Worm (Caenorhabditis elegans) whole organism, early embryonic: ENCODE data around the gene ZK1240.6.

Experiments used
- B0310.2 ChIP-seq: sonication (generic microtip); optimal IDR thresholded peaks from 2 replicates; lab custom pipeline; 2016; ENCODE audit warnings: mild to moderate bottlenecking, missing genetic modification characterization, missing compliant biosample characterization
- F13C5.2 ChIP-seq: sonication (generic microtip); optimal IDR thresholded peaks from 2 replicates; lab custom pipeline; 2017; ENCODE audit warnings: mild to moderate bottlenecking, missing genetic modification characterization, inconsistent platforms, missing compliant biosample characterization
- aly-1 ChIP-seq: sonication (generic microtip); optimal IDR thresholded peaks from 2 replicates; lab custom pipeline; 2016; ENCODE audit warnings: missing genetic modification characterization, missing compliant biosample characterization
- ama-1 ChIP-seq: fragments of 150-350 bp; optimal IDR thresholded peaks from 2 replicates; lab custom pipeline; 2014
- ceh-13 ChIP-seq: fragments of 200-800 bp; sonication (Bioruptor generic); optimal IDR thresholded peaks from 2 replicates; lab custom pipeline; 2018; ENCODE audit warnings: mild to moderate bottlenecking, missing genetic modification characterization, missing compliant biosample characterization
- ceh-36 ChIP-seq: sonication (generic microtip); optimal IDR thresholded peaks from 2 replicates; lab custom pipeline; 2016; ENCODE audit warnings: missing genetic modification characterization, inconsistent platforms, missing compliant biosample characterization
- ets-7 ChIP-seq: sonication (generic microtip); optimal IDR thresholded peaks from 2 replicates; lab custom pipeline; 2016; ENCODE audit warnings: missing genotype, missing genetic modification characterization, missing compliant biosample characterization
- flt-1 ChIP-seq: fragments of 200-800 bp; sonication (Bioruptor generic); IDR thresholded peaks from 2 replicates; pipeline ENCODE4 v1.3.6; 2022; ENCODE audit warnings: missing genetic modification characterization, missing compliant biosample characterization
- hmbx-1 ChIP-seq: sonication (generic microtip); optimal IDR thresholded peaks from 2 replicates; lab custom pipeline; 2016; ENCODE audit warnings: mild to moderate bottlenecking, missing genetic modification characterization, missing compliant biosample characterization
- hmg-4 ChIP-seq: fragments of 200-800 bp; sonication (Bioruptor generic); optimal IDR thresholded peaks from 2 replicates; lab custom pipeline; 2018; ENCODE audit warnings: mild to moderate bottlenecking, missing genetic modification characterization, missing compliant biosample characterization
- hnd-1 ChIP-seq: sonication (generic microtip); optimal IDR thresholded peaks from 2 replicates; lab custom pipeline; 2016; ENCODE audit warnings: missing genetic modification characterization, missing compliant biosample characterization
- pes-1 ChIP-seq: fragments of 200-800 bp; sonication (Bioruptor generic); IDR thresholded peaks from 2 replicates; pipeline ENCODE4 v1.3.6; 2022; ENCODE audit warnings: missing genetic modification reagents, missing genetic modification characterization, missing compliant biosample characterization
- scrt-1 ChIP-seq: fragments of 200-800 bp; sonication (Bioruptor generic); IDR thresholded peaks from 2 replicates; pipeline ENCODE4 v1.3.6; 2022; ENCODE audit warnings: missing genetic modification characterization, missing compliant biosample characterization
- sea-1 ChIP-seq: fragments of 200-800 bp; sonication (Bioruptor generic); conservative IDR thresholded peaks from 2 replicates; pipeline ENCODE4 v1.3.6; 2022; ENCODE audit warnings: missing genetic modification characterization, missing compliant biosample characterization
- tbx-11 ChIP-seq: fragments of 200-800 bp; sonication (Bioruptor generic); IDR thresholded peaks from 2 replicates; pipeline ENCODE4 v1.3.6; 2022; ENCODE audit warnings: missing genetic modification characterization, missing compliant biosample characterization
- tbx-37 ChIP-seq: fragments of 200-800 bp; sonication (Bioruptor generic); conservative IDR thresholded peaks from 2 replicates; pipeline ENCODE4 v1.3.6; 2022; ENCODE audit warnings: missing genetic modification reagents, missing genetic modification characterization, missing compliant biosample characterization
- tra-4 ChIP-seq: sonication (generic microtip); optimal IDR thresholded peaks from 2 replicates; lab custom pipeline; 2017; ENCODE audit warnings: missing genetic modification characterization, missing compliant biosample characterization

The ZK1240.6 gene

DNA sequence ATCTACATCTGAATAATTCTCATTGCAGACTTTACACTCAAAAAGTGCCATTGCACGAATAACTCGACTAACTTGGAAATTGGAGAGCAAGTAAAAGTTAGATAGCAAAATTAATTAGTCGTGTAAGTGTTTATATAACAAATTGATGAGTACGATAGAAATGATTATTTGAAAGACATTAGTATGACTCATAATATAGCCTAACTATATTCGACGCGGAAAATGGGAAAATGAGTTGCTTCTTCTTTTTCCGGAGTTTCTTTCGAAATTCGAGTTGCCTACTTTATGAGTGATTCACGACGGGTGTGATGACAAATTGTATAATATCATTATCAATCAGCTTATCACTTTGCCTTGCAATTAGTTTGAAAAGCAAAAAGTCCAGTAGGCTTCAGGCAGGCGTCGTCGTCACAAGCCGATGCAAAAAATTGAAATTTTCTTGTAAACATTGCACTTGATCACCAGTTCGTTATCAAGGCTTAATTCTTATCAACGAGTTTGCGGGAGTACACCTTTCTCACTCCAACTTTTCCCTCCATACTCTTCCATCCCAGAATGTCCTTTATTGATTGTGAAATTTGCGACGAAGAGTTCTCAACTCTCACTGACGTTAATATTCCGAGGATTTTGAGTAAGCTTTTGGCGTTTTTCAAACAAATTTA, at the start of gene ZK1240.6, which contains the start of gene ZK1240.2:
Gene ZK1240.6, minus strand, starts transcription at position 51 of the 662 bp plus-strand sequence.
Gene ZK1240.2, plus strand, starts transcription at position 520 of the 662 bp plus-strand sequence.
- no peak for TF ChIP-seq tbx-37 (GFP tag; lab: Robert Waterston, UW)
- no peak for TF ChIP-seq ets-7 (tag; lab: Kevin White, UChicago)
- TF ChIP-seq flt-1 (GFP tag; lab: Robert Waterston, UW) = no peak
- no peak for TF ChIP-seq hnd-1 (tag; lab: Kevin White, UChicago)
- TF ChIP-seq pes-1 (GFP tag; lab: Robert Waterston, UW) = no peak
- TF ChIP-seq sea-1 (GFP tag; lab: Robert Waterston, UW) = no peak
- TF ChIP-seq ceh-13 (GFP tag; lab: Kevin White, UChicago) = no peak
- TF ChIP-seq hmg-4 (GFP tag; lab: Kevin White, UChicago) = no peak
- no peak for TF ChIP-seq aly-1
- TF ChIP-seq hmbx-1 (tag; lab: Kevin White, UChicago) = no peak
- no peak for TF ChIP-seq ceh-36 (tag; lab: Kevin White, UChicago)
- TF ChIP-seq scrt-1 = no peak
- no peak for TF ChIP-seq B0310.2 (tag; lab: Kevin White, UChicago)
- TF ChIP-seq ama-1 (lab: Kevin White, UChicago) = no peak

DNA sequence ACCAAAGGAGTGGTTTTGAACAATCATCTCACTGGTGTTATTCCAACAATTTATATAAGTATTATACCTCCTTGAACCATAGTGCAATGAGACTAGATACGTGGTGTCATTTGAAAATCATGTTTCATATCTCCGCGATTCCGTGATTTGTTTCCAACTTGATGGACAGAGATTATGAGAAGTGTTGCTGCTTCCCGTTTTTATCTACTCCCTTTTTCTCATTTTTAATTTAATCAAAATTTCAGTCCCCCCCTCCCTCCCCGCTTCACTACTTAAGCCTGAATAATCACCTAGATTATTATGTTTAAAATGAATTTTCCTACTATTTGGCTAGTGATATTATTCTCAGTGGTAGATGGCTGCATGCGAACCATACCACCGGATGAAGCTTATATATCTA, 49.4 kb upstream of the ZK1240.6 start, which contains the start of gene F16G10.3:
Gene F16G10.3, plus strand, starts transcription at position 301 of the 400 bp plus-strand sequence.
- TF ChIP-seq flt-1 (GFP tag; lab: Robert Waterston, UW) = no peak

DNA sequence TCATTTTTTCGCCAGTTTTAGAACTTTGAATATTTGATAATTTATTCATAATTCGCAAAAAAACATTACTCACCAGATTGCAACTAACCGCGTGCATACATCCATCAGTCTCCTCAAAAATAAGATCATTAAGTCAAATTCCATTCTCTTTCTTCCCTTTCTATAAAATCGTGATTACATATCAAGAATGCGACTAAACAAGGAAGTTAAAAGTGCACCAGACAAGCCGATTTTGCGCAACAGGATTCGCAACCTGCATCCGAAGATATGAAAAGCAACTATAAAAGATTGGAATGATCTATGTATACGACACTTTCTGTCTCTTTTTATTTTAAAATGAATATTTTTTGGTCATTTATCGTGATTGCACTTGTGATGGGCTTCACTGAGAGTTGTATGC, 46.2 kb upstream of the ZK1240.6 start, which contains the start of gene hpo-25:
Gene hpo-25, plus strand, starts transcription at position 301 of the 400 bp plus-strand sequence.
- no peak for TF ChIP-seq ets-7 (tag; lab: Kevin White, UChicago)
- no peak for TF ChIP-seq scrt-1
- TF ChIP-seq flt-1 (GFP tag; lab: Robert Waterston, UW) = no peak
- TF ChIP-seq tbx-37 (GFP tag; lab: Robert Waterston, UW) = no peak
- TF ChIP-seq aly-1 = no peak
- no peak for TF ChIP-seq ama-1 (lab: Kevin White, UChicago)
- TF ChIP-seq tbx-11 = no peak
- no peak for TF ChIP-seq pes-1 (GFP tag; lab: Robert Waterston, UW)
- TF ChIP-seq ceh-13 (GFP tag; lab: Kevin White, UChicago) = no peak
- no peak for TF ChIP-seq F13C5.2 (tag; lab: Kevin White, UChicago)
- no peak for TF ChIP-seq sea-1 (GFP tag; lab: Robert Waterston, UW)
- no peak for TF ChIP-seq ceh-36 (tag; lab: Kevin White, UChicago)
- TF ChIP-seq hmbx-1 (tag; lab: Kevin White, UChicago) = no peak
- TF ChIP-seq hmg-4 (GFP tag; lab: Kevin White, UChicago) = no peak
- TF ChIP-seq B0310.2 (tag; lab: Kevin White, UChicago) = no peak
- no peak for TF ChIP-seq hnd-1 (tag; lab: Kevin White, UChicago)
- TF ChIP-seq tra-4 = no peak

DNA sequence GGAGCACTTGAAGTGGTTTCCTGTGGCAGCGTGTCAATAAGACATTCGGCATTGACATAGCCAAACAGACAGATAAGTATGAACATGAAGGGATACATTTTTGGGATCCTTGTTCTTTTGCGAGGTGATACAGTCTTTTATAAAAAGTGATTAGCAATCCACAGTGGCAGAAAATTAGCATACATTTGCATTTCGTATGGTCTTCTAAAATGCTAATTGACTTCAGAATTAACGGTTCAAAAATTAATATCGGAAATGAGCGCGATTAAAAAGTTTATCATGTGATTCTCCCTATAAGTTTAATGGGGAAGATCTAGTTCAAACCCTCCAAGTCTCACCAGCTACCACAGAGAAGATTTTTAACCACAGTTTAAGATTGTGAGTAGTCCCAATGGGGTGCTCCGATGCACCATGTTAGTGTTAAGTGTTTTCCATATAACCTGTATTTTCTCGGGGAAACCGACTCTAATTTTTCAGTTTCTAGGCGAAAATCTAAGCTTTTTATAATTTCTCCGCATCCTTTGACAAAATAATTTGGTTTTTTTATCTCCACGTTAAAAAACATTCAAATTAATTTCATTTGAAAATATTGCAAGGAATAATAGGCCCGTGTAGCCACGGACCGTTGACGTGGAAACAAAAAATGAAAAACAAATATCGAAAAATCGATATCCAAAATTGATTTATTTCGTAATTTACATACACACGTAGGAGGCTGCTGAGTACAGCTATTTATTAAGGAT, 44.1 kb upstream of the ZK1240.6 start, which contains the start of the genes F43C11.12 and F16G10.5:
Gene F43C11.12, minus strand, starts transcription at position 101 of the 743 bp plus-strand sequence.
Gene F16G10.5, plus strand, starts transcription at position 693 of the 743 bp plus-strand sequence.
- TF ChIP-seq scrt-1 = no peak
- no peak for TF ChIP-seq flt-1 (GFP tag; lab: Robert Waterston, UW)
- no peak for TF ChIP-seq F13C5.2 (tag; lab: Kevin White, UChicago)
- no peak for TF ChIP-seq tbx-11
- TF ChIP-seq hmbx-1 (tag; lab: Kevin White, UChicago) = no peak
- TF ChIP-seq hnd-1 (tag; lab: Kevin White, UChicago) = no peak
- TF ChIP-seq B0310.2 (tag; lab: Kevin White, UChicago) = no peak
- TF ChIP-seq tbx-37 (GFP tag; lab: Robert Waterston, UW) = no peak

DNA sequence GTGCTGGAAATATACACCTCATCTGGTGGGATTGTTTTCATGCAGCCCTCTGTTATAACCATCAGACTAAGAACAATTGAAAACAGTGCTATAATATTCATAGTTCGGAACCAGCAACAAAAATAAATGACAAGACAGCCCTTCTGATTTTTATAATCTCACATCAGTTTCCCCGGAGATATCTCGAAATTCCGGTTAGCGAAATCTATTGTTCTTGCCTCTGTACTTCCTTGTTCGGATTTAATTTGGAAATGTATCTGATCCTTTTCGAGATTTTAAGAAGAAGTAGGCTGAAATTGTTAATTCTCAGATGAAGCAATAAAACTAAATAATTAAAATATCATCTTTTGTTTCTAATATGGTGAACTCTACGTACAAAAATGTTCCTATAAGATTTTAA, 41.0 kb upstream of the ZK1240.6 start, which contains the start of gene F43C11.11:
Gene F43C11.11, minus strand, starts transcription at position 101 of the 400 bp plus-strand sequence.
- TF ChIP-seq scrt-1 (no peak), ceh-13 (GFP tag; lab: Kevin White, UChicago) (no peak), tra-4 (no peak), aly-1 (no peak)

DNA sequence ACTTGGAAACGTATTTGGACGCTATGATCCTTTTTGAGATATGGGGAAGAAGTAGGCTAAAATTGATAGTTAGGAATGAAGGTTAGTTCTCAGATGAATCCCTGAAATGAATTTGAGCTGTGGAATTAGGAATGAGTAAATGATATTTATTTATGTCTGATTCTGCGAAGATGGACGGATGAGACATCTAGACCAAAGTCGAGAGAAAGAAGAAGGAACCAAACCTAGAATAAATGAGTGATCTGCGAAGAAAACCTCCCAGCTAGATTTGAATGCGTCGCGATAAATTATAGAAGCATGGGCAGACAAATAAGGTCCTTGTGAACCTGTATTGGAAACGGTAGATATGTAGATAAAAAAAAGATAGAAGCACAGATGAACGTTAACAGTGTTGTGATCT, 37.3 kb upstream of the ZK1240.6 start, which contains the start of gene F43C11.16:
Gene F43C11.16, minus strand, starts transcription at position 101 of the 400 bp plus-strand sequence.
- no peak for TF ChIP-seq flt-1 (GFP tag; lab: Robert Waterston, UW)
- TF ChIP-seq hmg-4 (GFP tag; lab: Kevin White, UChicago) = no peak
- no peak for TF ChIP-seq hmbx-1 (tag; lab: Kevin White, UChicago)
- TF ChIP-seq tbx-37 (GFP tag; lab: Robert Waterston, UW) = no peak
- TF ChIP-seq F13C5.2 (tag; lab: Kevin White, UChicago) = no peak
- no peak for TF ChIP-seq aly-1
- no peak for TF ChIP-seq tbx-11
- no peak for TF ChIP-seq pes-1 (GFP tag; lab: Robert Waterston, UW)
- TF ChIP-seq ceh-13 (GFP tag; lab: Kevin White, UChicago) = no peak
- TF ChIP-seq hnd-1 (tag; lab: Kevin White, UChicago) = no peak
- TF ChIP-seq ets-7 (tag; lab: Kevin White, UChicago) = no peak
- TF ChIP-seq sea-1 (GFP tag; lab: Robert Waterston, UW) = no peak
- no peak for TF ChIP-seq tra-4
- TF ChIP-seq ceh-36 (tag; lab: Kevin White, UChicago) = no peak
- no peak for TF ChIP-seq B0310.2 (tag; lab: Kevin White, UChicago)

DNA sequence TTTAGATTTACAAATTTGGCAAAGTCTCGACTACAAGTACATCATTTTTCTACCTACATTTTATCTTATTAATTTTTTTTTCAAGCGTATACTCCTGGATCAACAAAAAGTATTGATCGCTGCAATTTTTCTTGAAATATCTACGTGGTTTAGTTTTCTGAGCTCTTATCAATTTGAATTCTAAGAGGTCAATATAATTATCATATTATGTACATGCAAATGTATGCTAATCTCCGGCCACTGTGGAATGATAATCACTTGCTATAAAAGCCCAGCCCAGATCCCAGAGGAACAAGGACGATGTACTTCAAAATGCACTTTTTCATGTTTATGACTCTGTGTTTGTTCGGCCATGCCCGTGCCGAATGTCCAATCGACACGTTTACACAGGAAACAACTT, 34.1 kb upstream of the ZK1240.6 start, which contains the start of gene F43C11.1:
Gene F43C11.1, plus strand, starts transcription at position 301 of the 400 bp plus-strand sequence.
- TF ChIP-seq ceh-36 (tag; lab: Kevin White, UChicago) (no peak), tbx-11 (no peak), tbx-37 (GFP tag; lab: Robert Waterston, UW) (no peak), hmg-4 (GFP tag; lab: Kevin White, UChicago) (no peak), flt-1 (GFP tag; lab: Robert Waterston, UW) (no peak), F13C5.2 (tag; lab: Kevin White, UChicago) (no peak), B0310.2 (tag; lab: Kevin White, UChicago) (no peak), aly-1 (no peak), hmbx-1 (tag; lab: Kevin White, UChicago) (no peak), scrt-1 (no peak), hnd-1 (tag; lab: Kevin White, UChicago) (no peak), sea-1 (GFP tag; lab: Robert Waterston, UW) (no peak), tra-4 (no peak), ama-1 (lab: Kevin White, UChicago) (no peak)
